Worm (Caenorhabditis elegans) whole organism, L4 larva: ENCODE measurements around the gene srbc-7.
"Not testable (repeated sequence)": the region's sequence is repeated elsewhere in the genome, so short reads cannot be mapped to it uniquely, and the experiment has no call there.

Experiments
- F10B5.3 ChIP-seq: sonication (generic microtip); optimal IDR thresholded peaks from 2 replicates; lab custom pipeline; 2016; ENCODE audit warnings: mild to moderate bottlenecking, missing genetic modification characterization, missing compliant biosample characterization
- F44E2.7 ChIP-seq: fragments of 200-800 bp; sonication (Bioruptor generic); IDR thresholded peaks from 2 replicates; pipeline ENCODE4 v2.1.2; 2022; ENCODE audit warnings: missing genetic modification characterization, missing compliant biosample characterization
- R02D3.7 ChIP-seq: fragments of 150-350 bp; sonication (generic microtip); optimal IDR thresholded peaks from 3 replicates; lab custom pipeline; 2014; ENCODE audit warnings: missing biosample characterization, missing genetic modification characterization
- T20F7.1 ChIP-seq: fragments of 200-800 bp; sonication (Bioruptor generic); optimal IDR thresholded peaks from 2 replicates; lab custom pipeline; 2018; ENCODE audit warnings: mild to moderate bottlenecking, missing genetic modification characterization, missing compliant biosample characterization
- ceh-28 ChIP-seq: fragments of 150-350 bp; optimal IDR thresholded peaks from 2 replicates; lab custom pipeline; 2014; ENCODE audit warnings: missing biosample characterization, missing genetic modification reagents, missing genetic modification characterization
- ceh-44 ChIP-seq: fragments of 200-800 bp; sonication (Bioruptor generic); IDR thresholded peaks from 2 replicates; pipeline ENCODE4 v1.3.6; 2022; ENCODE audit warnings: missing genetic modification reagents, missing genetic modification characterization, missing compliant biosample characterization
- ces-1 ChIP-seq: fragments of 150-350 bp; sonication (generic microtip); optimal IDR thresholded peaks from 4 replicates; lab custom pipeline; 2014; ENCODE audit warnings: missing biosample characterization, missing genetic modification reagents, missing genetic modification characterization
- cey-2 ChIP-seq: sonication (generic microtip); optimal IDR thresholded peaks from 3 replicates; lab custom pipeline; 2017; ENCODE audit warnings: missing genetic modification characterization, mild to moderate bottlenecking, missing compliant biosample characterization, antibody characterized with exemption, borderline replicate concordance; ENCODE audit not compliant: insufficient read depth
- ctbp-1 ChIP-seq: fragments of 200-800 bp; sonication (Bioruptor generic); IDR thresholded peaks from 2 replicates; pipeline ENCODE4 v1.3.6; 2022; ENCODE audit warnings: missing genetic modification reagents, missing genetic modification characterization, missing compliant biosample characterization
- daf-8 ChIP-seq: fragments of 200-800 bp; sonication (Bioruptor generic); IDR thresholded peaks from 2 replicates; pipeline ENCODE4 v1.3.6; 2022; ENCODE audit warnings: missing genetic modification characterization, missing compliant biosample characterization
- dmd-6 ChIP-seq: fragments of 200-800 bp; sonication (Bioruptor generic); IDR thresholded peaks from 2 replicates; pipeline ENCODE4 v1.3.6; 2022; ENCODE audit warnings: missing genetic modification reagents, missing genetic modification characterization, missing compliant biosample characterization
- dve-1 ChIP-seq: sonication (generic microtip); optimal IDR thresholded peaks from 2 replicates; lab custom pipeline; 2017; ENCODE audit warnings: antibody characterized with exemption, mild to moderate bottlenecking, missing genetic modification characterization, missing compliant biosample characterization; ENCODE audit not compliant: insufficient read depth
- egl-27 ChIP-seq: sonication (generic microtip); optimal IDR thresholded peaks from 3 replicates; lab custom pipeline; 2017; ENCODE audit warnings: missing biosample characterization, missing genetic modification reagents, missing genetic modification characterization
- gei-8 ChIP-seq: fragments of 200-800 bp; sonication (Bioruptor generic); optimal IDR thresholded peaks from 2 replicates; lab custom pipeline; 2018; ENCODE audit warnings: mild to moderate bottlenecking, missing genetic modification characterization, missing compliant biosample characterization
- hlh-30 ChIP-seq: sonication (generic microtip); optimal IDR thresholded peaks from 2 replicates; lab custom pipeline; 2017; ENCODE audit warnings: antibody characterized with exemption, mild to moderate bottlenecking, missing genetic modification characterization, missing compliant biosample characterization; ENCODE audit not compliant: insufficient read depth
- lin-13 ChIP-seq: fragments of 150-350 bp; optimal IDR thresholded peaks from 2 replicates; lab custom pipeline; 2014; ENCODE audit warnings: missing biosample characterization, missing genetic modification reagents, missing genetic modification characterization
- lin-38 ChIP-seq: fragments of 200-800 bp; sonication (Bioruptor generic); IDR thresholded peaks from 2 replicates; pipeline ENCODE4 v1.3.6; 2022; ENCODE audit warnings: missing genetic modification reagents, missing genetic modification characterization, missing compliant biosample characterization
- madf-5 ChIP-seq, 2 experiments: fragments of 200-800 bp; sonication (Bioruptor generic); IDR thresholded peaks; 2 replicates each; pipeline ENCODE4 v1.3.6; 2022; ENCODE audit warnings: missing compliant biosample characterization in 2 of 2, missing genetic modification characterization in 2 of 2
- mxl-3 ChIP-seq: fragments of 200-800 bp; sonication (Bioruptor generic); optimal IDR thresholded peaks from 2 replicates; lab custom pipeline; 2018; ENCODE audit warnings: mild to moderate bottlenecking, missing genetic modification characterization, missing compliant biosample characterization
- nhr-11 ChIP-seq: fragments of 150-350 bp; optimal IDR thresholded peaks from 2 replicates; lab custom pipeline; 2014; ENCODE audit warnings: missing biosample characterization, missing genetic modification characterization
- nhr-25 ChIP-seq: sonication (generic microtip); optimal IDR thresholded peaks from 2 replicates; lab custom pipeline; 2017; ENCODE audit warnings: missing genetic modification characterization, mild to moderate bottlenecking, missing compliant biosample characterization, antibody characterized with exemption, moderate library complexity, borderline replicate concordance; ENCODE audit not compliant: insufficient read depth
- nhr-28 ChIP-seq: fragments of 150-350 bp; optimal IDR thresholded peaks from 2 replicates; lab custom pipeline; 2014; ENCODE audit warnings: missing biosample characterization, missing genetic modification characterization
- nhr-42 ChIP-seq: fragments of 200-800 bp; sonication (Bioruptor generic); IDR thresholded peaks from 2 replicates; pipeline ENCODE4 v1.3.6; 2022; ENCODE audit warnings: missing genetic modification characterization, missing compliant biosample characterization
- nhr-76 ChIP-seq: fragments of 150-350 bp; optimal IDR thresholded peaks from 2 replicates; lab custom pipeline; 2014; ENCODE audit warnings: missing biosample characterization, missing genetic modification characterization
- php-3 ChIP-seq: fragments of 200-800 bp; sonication (Bioruptor generic); IDR thresholded peaks from 2 replicates; pipeline ENCODE4 v1.3.6; 2022; ENCODE audit warnings: missing genetic modification reagents, missing genetic modification characterization, missing compliant biosample characterization
- set-16 ChIP-seq: fragments of 200-800 bp; sonication (Bioruptor generic); IDR thresholded peaks from 2 replicates; pipeline ENCODE4 v1.3.6; 2022; ENCODE audit warnings: missing genetic modification reagents, missing genetic modification characterization, missing compliant biosample characterization
- skn-1 ChIP-seq: fragments of 150-350 bp; optimal IDR thresholded peaks from 2 replicates; lab custom pipeline; 2014; ENCODE audit warnings: missing biosample characterization, missing genetic modification characterization
- snpc-4 ChIP-seq: fragments of 150-350 bp; optimal IDR thresholded peaks from 2 replicates; lab custom pipeline; 2014; ENCODE audit warnings: missing biosample characterization, missing genetic modification characterization
- spr-1 ChIP-seq: sonication (generic microtip); optimal IDR thresholded peaks from 2 replicates; lab custom pipeline; 2016; ENCODE audit warnings: mild to moderate bottlenecking, missing genetic modification characterization, missing compliant biosample characterization
- tra-1 ChIP-seq: fragments of 200-800 bp; sonication (Bioruptor generic); IDR thresholded peaks from 2 replicates; pipeline ENCODE4 v1.3.6; 2022; ENCODE audit warnings: missing genetic modification reagents, missing genetic modification characterization, missing compliant biosample characterization
- unc-130 ChIP-seq: sonication (generic microtip); optimal IDR thresholded peaks from 2 replicates; lab custom pipeline; 2016; ENCODE audit warnings: missing genetic modification reagents, missing genetic modification characterization, missing compliant biosample characterization
- zfp-3 ChIP-seq: fragments of 200-800 bp; sonication (Bioruptor generic); conservative IDR thresholded peaks from 2 replicates; pipeline ENCODE4 v1.3.6; 2022; ENCODE audit warnings: missing genetic modification reagents, missing genetic modification characterization, missing compliant biosample characterization
- zip-11 ChIP-seq: fragments of 200-800 bp; sonication (Bioruptor generic); IDR thresholded peaks from 2 replicates; pipeline ENCODE4 v1.3.6; 2022; ENCODE audit warnings: missing genetic modification characterization, missing compliant biosample characterization
- zip-2 ChIP-seq: fragments of 150-350 bp; optimal IDR thresholded peaks from 2 replicates; lab custom pipeline; 2014; ENCODE audit warnings: missing biosample characterization, missing genetic modification characterization
- ztf-11 ChIP-seq: fragments of 150-350 bp; optimal IDR thresholded peaks from 2 replicates; lab custom pipeline; 2014; ENCODE audit warnings: missing biosample characterization, missing genetic modification characterization
- ztf-7 ChIP-seq: fragments of 150-350 bp; optimal IDR thresholded peaks from 2 replicates; lab custom pipeline; 2014; ENCODE audit warnings: missing biosample characterization, missing genetic modification characterization

Gene srbc-7

ce11 chrV:7520077-7520476, 32.7 kb upstream of the srbc-7 start, which contains the start of gene srb-19:
TSS of gene srb-19 (minus strand) at chrV:7520177.
- TF ChIP-seq F10B5.3 (tag; lab: Kevin White, UChicago) (no peak), nhr-11 (no peak), ctbp-1 (GFP tag; lab: Robert Waterston, UW) (no peak), egl-27 (tag; lab: Kevin White, UChicago) (no peak), daf-8 (GFP tag; lab: Robert Waterston, UW) (no peak)

ce11 chrV:7514939-7515338, 27.5 kb upstream of the srbc-7 start, which contains the start of gene srb-18:
TSS of gene srb-18 (plus strand) at chrV:7515239.
- TF ChIP-seq lin-13 (GFP tag; lab: Kevin White, UChicago) (no peak), php-3 (GFP tag; lab: Robert Waterston, UW) (no peak), lin-38 (no peak), tra-1 (GFP tag; lab: Robert Waterston, UW) (no peak), nhr-42 (no peak), F44E2.7 (GFP tag; lab: Robert Waterston, UW) (no peak), T20F7.1 (GFP tag; lab: Kevin White, UChicago) (no peak), dve-1 (tag; lab: Kevin White, UChicago) (no peak), nhr-76 (no peak), dmd-6 (GFP tag; lab: Robert Waterston, UW) (no peak), ztf-11 (tag; lab: Kevin White, UChicago) (no peak)

ce11 chrV:7511465-7511864, 24.0 kb upstream of the srbc-7 start, which contains the start of gene nhr-171:
TSS of gene nhr-171 (plus strand) at chrV:7511765.
- TF ChIP-seq R02D3.7 (tag; lab: Kevin White, UChicago); set-16; skn-1 (tag; lab: Kevin White, UChicago): not testable (repeated sequence)

- TF ChIP-seq mxl-3 (no peak), unc-130 (GFP tag; lab: Kevin White, UChicago) (no peak), zip-11 (GFP tag; lab: Robert Waterston, UW) (no peak), madf-5 (GFP tag; IDR thresholded peaks at IDR 0.05; lab: Robert Waterston, UW) (no peak), snpc-4 (no peak), nhr-25 (tag; lab: Kevin White, UChicago) (no peak), nhr-28 (no peak), nhr-11 (no peak), ces-1 (GFP tag; lab: Kevin White, UChicago) (no peak)
Measured at ce11 chrV:7508566-7509044, 21.2 kb upstream of the srbc-7 start, which contains the start of the genes str-31 and nhr-172. TSS of gene str-31 (minus strand) at chrV:7508666. TSS of gene nhr-172 (plus strand) at chrV:7508994.

- TF ChIP-seq ceh-44 (0 out of 2 replicates have a peak, but pooled peaks have one; percentile 3), spr-1 (tag; lab: Kevin White, UChicago) (no peak), gei-8 (GFP tag; lab: Kevin White, UChicago) (no peak)
Measured at ce11 chrV:7506207-7506606, 18.8 kb upstream of the srbc-7 start.

- TF ChIP-seq hlh-30: no peak
- TF ChIP-seq zfp-3 (GFP tag; lab: Robert Waterston, UW): no peak
- no peak for TF ChIP-seq zip-2 (tag; lab: Kevin White, UChicago)
- no peak for TF ChIP-seq ztf-7 (tag; lab: Kevin White, UChicago)
- TF ChIP-seq cey-2 (tag; lab: Kevin White, UChicago): no peak
- TF ChIP-seq nhr-42: no peak
- TF ChIP-seq ceh-28: no peak
- TF ChIP-seq, all 104 proteins: peak for 0
Measured at ce11 chrV:7504271-7504670, 16.9 kb upstream of the srbc-7 start, which contains the start of gene srh-229. TSS of gene srh-229 (minus strand) at chrV:7504371.
